Fruit fly (Drosophila melanogaster): ENCODE data around the gene RpS9.

The RpS9 gene

dm6 chr3L:9505007-9505712 lies 6.2 kb downstream of the RpS9 start, which contains the start of gene path:
path (minus strand) TSS chr3L:9505328.
- no peak for TF ChIP-seq OdsH (GFP tag; optimal IDR thresholded peaks at IDR 0.05)
- TF ChIP-seq CG9705 (GFP tag; optimal IDR thresholded peaks at IDR 0.05), result no peak
- TF ChIP-seq HLH106 (tag; optimal IDR thresholded peaks at IDR 0.05), result peak; percentile 58
- no peak for TF ChIP-seq Mio (GFP tag; optimal IDR thresholded peaks at IDR 0.05)
- no peak for TF ChIP-seq sage (GFP tag; optimal IDR thresholded peaks at IDR 0.05)
- no peak for TF ChIP-seq Abd-B (GFP tag; optimal IDR thresholded peaks at IDR 0.05)
- peak; percentile 14 for TF ChIP-seq Jra (GFP tag; optimal IDR thresholded peaks at IDR 0.05)
- peak; percentile 42 for TF ChIP-seq tai (GFP tag; optimal IDR thresholded peaks at IDR 0.05)
- TF ChIP-seq Myc (optimal IDR thresholded peaks at IDR 0.05), result peak; percentile 90
- peak; percentile 8 for TF ChIP-seq rgr (GFP tag; optimal IDR thresholded peaks at IDR 0.05)
- peak; percentile 65 for TF ChIP-seq Sp1 (GFP tag; optimal IDR thresholded peaks at IDR 0.05)
- no peak for TF ChIP-seq Hr78 (GFP tag; optimal IDR thresholded peaks at IDR 0.05)
- no peak for TF ChIP-seq h (GFP tag; optimal IDR thresholded peaks at IDR 0.05)
- TF ChIP-seq usp (GFP tag; optimal IDR thresholded peaks at IDR 0.05), result no peak
- peak; percentile 4 for TF ChIP-seq fru (GFP tag; optimal IDR thresholded peaks at IDR 0.05)
- TF ChIP-seq sv (GFP tag; optimal IDR thresholded peaks at IDR 0.05), result no peak
- peak; percentile 27 for TF ChIP-seq Dif (GFP tag; optimal IDR thresholded peaks at IDR 0.05; ENCODE audit: partially characterized antibody)
- TF ChIP-seq woc (GFP tag; optimal IDR thresholded peaks at IDR 0.05), result peak; percentile 35
- no peak for TF ChIP-seq Dfd (GFP tag; optimal IDR thresholded peaks at IDR 0.05)
- peak; percentile 37 for TF ChIP-seq jim (GFP tag; optimal IDR thresholded peaks at IDR 0.05)
- peak; percentile 39 for TF ChIP-seq Hnf4 (GFP tag; optimal IDR thresholded peaks at IDR 0.05)
- peak; percentile 65 for TF ChIP-seq Hr83 (GFP tag; optimal IDR thresholded peaks at IDR 0.05; ENCODE audit: poor library complexity, severe bottlenecking)
- TF ChIP-seq Rel (GFP tag; optimal IDR thresholded peaks at IDR 0.05), result no peak
- TF ChIP-seq Rel (tag; optimal IDR thresholded peaks at IDR 0.05), result peak; percentile 49
- peak in 1 of 2 experiments; percentile 27 for TF ChIP-seq foxo (GFP tag; optimal IDR thresholded peaks at IDR 0.05)

dm6 chr3L:9504530-9504929 lies 6.8 kb downstream of the RpS9 start:
- no peak for TF ChIP-seq N (GFP tag; optimal IDR thresholded peaks at IDR 0.05)
- no peak for TF ChIP-seq Sp1 (GFP tag; optimal IDR thresholded peaks at IDR 0.05)
- no peak for TF ChIP-seq dmrt93B (GFP tag; optimal IDR thresholded peaks at IDR 0.05)
- no peak for TF ChIP-seq Vsx2 (GFP tag; optimal IDR thresholded peaks at IDR 0.05; ENCODE audit: partially characterized antibody)
- no peak for TF ChIP-seq Dif (GFP tag; optimal IDR thresholded peaks at IDR 0.05; ENCODE audit: partially characterized antibody)
- no peak for TF ChIP-seq fru (GFP tag; optimal IDR thresholded peaks at IDR 0.05)
- TF ChIP-seq Abd-B (GFP tag; optimal IDR thresholded peaks at IDR 0.05), result no peak
- no peak for TF ChIP-seq CrebA (GFP tag; optimal IDR thresholded peaks at IDR 0.05; ENCODE audit: borderline replicate concordance)
- no peak for TF ChIP-seq Hr83 (GFP tag; optimal IDR thresholded peaks at IDR 0.05; ENCODE audit: poor library complexity, severe bottlenecking)
- no peak for TF ChIP-seq GATAd (GFP tag; optimal IDR thresholded peaks at IDR 0.05)
- TF ChIP-seq ey (GFP tag; optimal IDR thresholded peaks at IDR 0.05), result no peak
- no peak for TF ChIP-seq Hr78 (GFP tag; optimal IDR thresholded peaks at IDR 0.05)
- TF ChIP-seq psq (GFP tag; optimal IDR thresholded peaks at IDR 0.05), result no peak
- no peak for TF ChIP-seq OdsH (GFP tag; optimal IDR thresholded peaks at IDR 0.05)

dm6 chr3L:9503552-9504317 lies 7.6 kb downstream of the RpS9 start:
- TF ChIP-seq Vsx2 (GFP tag; optimal IDR thresholded peaks at IDR 0.05; ENCODE audit: partially characterized antibody), result no peak
- no peak for TF ChIP-seq Myc (optimal IDR thresholded peaks at IDR 0.05)
- no peak for TF ChIP-seq OdsH (GFP tag; optimal IDR thresholded peaks at IDR 0.05)
- TF ChIP-seq ey (GFP tag; optimal IDR thresholded peaks at IDR 0.05), result no peak
- TF ChIP-seq lola (GFP tag; optimal IDR thresholded peaks at IDR 0.05), result no peak
- TF ChIP-seq h (GFP tag; optimal IDR thresholded peaks at IDR 0.05), result peak; percentile 52
- TF ChIP-seq CG9705 (GFP tag; optimal IDR thresholded peaks at IDR 0.05), result no peak
- TF ChIP-seq GATAd (GFP tag; optimal IDR thresholded peaks at IDR 0.05), result no peak
- TF ChIP-seq psq (GFP tag; optimal IDR thresholded peaks at IDR 0.05), result no peak
- no peak for TF ChIP-seq Jra (GFP tag; optimal IDR thresholded peaks at IDR 0.05)
- TF ChIP-seq CrebA (GFP tag; optimal IDR thresholded peaks at IDR 0.05; ENCODE audit: borderline replicate concordance), result no peak
- no peak for TF ChIP-seq tai (GFP tag; optimal IDR thresholded peaks at IDR 0.05)
- no peak for TF ChIP-seq sage (GFP tag; optimal IDR thresholded peaks at IDR 0.05)
- TF ChIP-seq Hr83 (GFP tag; optimal IDR thresholded peaks at IDR 0.05; ENCODE audit: poor library complexity, severe bottlenecking), result no peak
- no peak for TF ChIP-seq jim (GFP tag; optimal IDR thresholded peaks at IDR 0.05)
- no peak for TF ChIP-seq dmrt93B (GFP tag; optimal IDR thresholded peaks at IDR 0.05)
- TF ChIP-seq foxo (GFP tag; optimal IDR thresholded peaks at IDR 0.05), result peak in 1 of 2 experiments; percentile 10
- no peak for TF ChIP-seq rgr (GFP tag; optimal IDR thresholded peaks at IDR 0.05)
- TF ChIP-seq fru (GFP tag; optimal IDR thresholded peaks at IDR 0.05), result peak; percentile 18
- no peak for TF ChIP-seq dl (GFP tag; optimal IDR thresholded peaks at IDR 0.05; ENCODE audit: insufficient read depth in 1 of 2, partially characterized antibody in 2 of 2)

All from whole organism, wandering third instar larva.